Fruit fly (Drosophila melanogaster): ENCODE results near the gene r.
A peak's percentile ranks its signal among the peaks of the same experiment; 100 is the strongest.

Gene r

dm6 chrX:16655724-16656235 lies 621 bp downstream of the r start (continued):
- no peak for TF ChIP-seq luna (GFP tag; optimal IDR thresholded peaks at IDR 0.05)
- no peak for TF ChIP-seq slou (GFP tag; optimal IDR thresholded peaks at IDR 0.05)
- TF ChIP-seq CG2875 (GFP tag; optimal IDR thresholded peaks at IDR 0.05) = no peak
- TF ChIP-seq MESR4 (GFP tag; optimal IDR thresholded peaks at IDR 0.05) = no peak
- TF ChIP-seq CG2678 (tag; optimal IDR thresholded peaks at IDR 0.05) = peak; percentile 39
- TF ChIP-seq CG3065 (GFP tag; optimal IDR thresholded peaks at IDR 0.05) = no peak
- no peak for TF ChIP-seq CG7839 (tag; optimal IDR thresholded peaks at IDR 0.05)
- TF ChIP-seq Drgx (GFP tag; IDR thresholded peaks at IDR 0.05) = no peak
- no peak for TF ChIP-seq fd64A (GFP tag; optimal IDR thresholded peaks at IDR 0.05)
- no peak for TF ChIP-seq Fer3 (tag; optimal IDR thresholded peaks at IDR 0.05)
- no peak for TF ChIP-seq bcd (GFP tag; optimal IDR thresholded peaks at IDR 0.05)
- no peak for TF ChIP-seq CG17359 (tag; optimal IDR thresholded peaks at IDR 0.05)
- TF ChIP-seq emc (GFP tag; optimal IDR thresholded peaks at IDR 0.05) = no peak
- no peak for TF ChIP-seq sob (GFP tag; IDR thresholded peaks at IDR 0.05)
- no peak for TF ChIP-seq CG3407 (GFP tag; optimal IDR thresholded peaks at IDR 0.05)
- peak; percentile 41 for TF ChIP-seq CG12071 (GFP tag; optimal IDR thresholded peaks at IDR 0.05)
- peak; percentile 11 for TF ChIP-seq CG18262 (tag; optimal IDR thresholded peaks at IDR 0.05)
- TF ChIP-seq vnd (GFP tag; IDR thresholded peaks at IDR 0.05; ENCODE audit: partially characterized antibody) = no peak
- TF ChIP-seq fu2 (GFP tag; optimal IDR thresholded peaks at IDR 0.05) = no peak
- TF ChIP-seq btn (GFP tag; optimal IDR thresholded peaks at IDR 0.05) = no peak
- TF ChIP-seq Spps (tag; optimal IDR thresholded peaks at IDR 0.05) = no peak
- TF ChIP-seq CG6765 (GFP tag; optimal IDR thresholded peaks at IDR 0.05) = no peak
- no peak for TF ChIP-seq dmrt99B (tag; optimal IDR thresholded peaks at IDR 0.05)
- no peak for TF ChIP-seq toy (GFP tag; IDR thresholded peaks at IDR 0.05)
- TF ChIP-seq MBD-R2 (GFP tag; IDR thresholded peaks at IDR 0.05) = no peak
- TF ChIP-seq CG3847 (GFP tag; IDR thresholded peaks at IDR 0.05) = no peak
- no peak for TF ChIP-seq ro (GFP tag; IDR thresholded peaks at IDR 0.05)
- TF ChIP-seq CG13123 (GFP tag; optimal IDR thresholded peaks at IDR 0.05) = no peak
- TF ChIP-seq trh (GFP tag; optimal IDR thresholded peaks at IDR 0.05) = no peak
- no peak for TF ChIP-seq CG10321 (GFP tag; IDR thresholded peaks at IDR 0.05)
- TF ChIP-seq HLH3B (GFP tag; IDR thresholded peaks at IDR 0.05) = no peak; the same call in 1 of the 2 replicates
- TF ChIP-seq CG13894 (tag; optimal IDR thresholded peaks at IDR 0.05) = peak; percentile 67
- no peak for TF ChIP-seq TFAM (GFP tag; optimal IDR thresholded peaks at IDR 0.05)
- no peak for TF ChIP-seq cad (GFP tag; optimal IDR thresholded peaks at IDR 0.05)
- no peak for TF ChIP-seq CG15011 (GFP tag; optimal IDR thresholded peaks at IDR 0.05)
- TF ChIP-seq gsb (GFP tag; IDR thresholded peaks at IDR 0.05) = no peak
- peak; percentile 6 for TF ChIP-seq Meics (GFP tag; optimal IDR thresholded peaks at IDR 0.05)
- peak; percentile 57 for TF ChIP-seq HmgZ (tag; optimal IDR thresholded peaks at IDR 0.05)
- TF ChIP-seq Hr3 (GFP tag; optimal IDR thresholded peaks at IDR 0.05) = no peak
- TF ChIP-seq HmgD (GFP tag; optimal IDR thresholded peaks at IDR 0.05) = peak; percentile 2
- peak; percentile 41 for TF ChIP-seq MTF-1 (GFP tag; optimal IDR thresholded peaks at IDR 0.05; ENCODE audit: borderline replicate concordance)
- peak; percentile 49 for TF ChIP-seq CrebB (tag; optimal IDR thresholded peaks at IDR 0.05)
- TF ChIP-seq lov (optimal IDR thresholded peaks at IDR 0.05) = no peak
- TF ChIP-seq lov (GFP tag; IDR thresholded peaks at IDR 0.05) = no peak
- no peak for TF ChIP-seq nau (GFP tag; optimal IDR thresholded peaks at IDR 0.05)
- no peak for TF ChIP-seq CG10147 (GFP tag; optimal IDR thresholded peaks at IDR 0.05)
- no peak for TF ChIP-seq tap (tag; optimal IDR thresholded peaks at IDR 0.05)
- no peak for TF ChIP-seq CG9609 (GFP tag; optimal IDR thresholded peaks at IDR 0.05)
- TF ChIP-seq tx (GFP tag; optimal IDR thresholded peaks at IDR 0.05) = no peak
- no peak for TF ChIP-seq Eip74EF (GFP tag; optimal IDR thresholded peaks at IDR 0.05)
- TF ChIP-seq Six4 (GFP tag; optimal IDR thresholded peaks at IDR 0.05) = peak; percentile 48
- no peak for TF ChIP-seq Usf (GFP tag; optimal IDR thresholded peaks at IDR 0.05)
